Fruit fly (Drosophila melanogaster) whole organism, embryonic: ENCODE results near the gene CG34268.

ENCODE experiments used
- CG10543 ChIP-seq: fragments of 200-800 bp; sonication (Bioruptor generic); optimal IDR thresholded peaks from 3 replicates; lab custom pipeline; 2017; ENCODE audit warnings: missing biosample characterization, mild to moderate bottlenecking, missing genetic modification characterization, moderate library complexity
- CG11504 ChIP-seq: fragments of 200-800 bp; sonication (Bioruptor generic); optimal IDR thresholded peaks from 3 replicates; lab custom pipeline; 2019; ENCODE audit warnings: missing biosample characterization, mild to moderate bottlenecking, missing genetic modification characterization, moderate library complexity
- CG11695 ChIP-seq: fragments of 200-800 bp; sonication (Bioruptor generic); IDR thresholded peaks from 3 replicates; pipeline ENCODE4 v1.3.6; 2022; ENCODE audit warnings: missing biosample characterization, missing genetic modification characterization
- CG12769 ChIP-seq: fragments of 200-800 bp; sonication (Bioruptor generic); optimal IDR thresholded peaks from 2 replicates; lab custom pipeline; 2019; ENCODE audit warnings: missing biosample characterization, mild to moderate bottlenecking, missing genetic modification characterization, moderate library complexity
- CG15269 ChIP-seq: fragments of 200-800 bp; sonication (Bioruptor generic); optimal IDR thresholded peaks from 2 replicates; lab custom pipeline; 2018; ENCODE audit warnings: missing biosample characterization, mild to moderate bottlenecking, missing genetic modification characterization, moderate library complexity
- CG2120 ChIP-seq: fragments of 200-800 bp; sonication (Bioruptor generic); optimal IDR thresholded peaks from 3 replicates; lab custom pipeline; 2016; ENCODE audit warnings: missing biosample characterization, missing genetic modification characterization
- CG2678 ChIP-seq: fragments of 200-800 bp; sonication (Bioruptor generic); optimal IDR thresholded peaks from 3 replicates; lab custom pipeline; 2019; ENCODE audit warnings: missing biosample characterization, mild to moderate bottlenecking, missing genetic modification characterization, moderate library complexity
- CG2875 ChIP-seq: fragments of 200-800 bp; sonication (Bioruptor generic); optimal IDR thresholded peaks from 2 replicates; lab custom pipeline; 2017; ENCODE audit warnings: missing biosample characterization, mild to moderate bottlenecking, missing genetic modification characterization, missing genetic modification reagents
- CG31365 ChIP-seq: fragments of 200-800 bp; sonication (Bioruptor generic); optimal IDR thresholded peaks from 2 replicates; lab custom pipeline; 2018; ENCODE audit warnings: missing biosample characterization, mild to moderate bottlenecking, missing genetic modification characterization
- CG6175 ChIP-seq: fragments of 200-800 bp; sonication (Bioruptor generic); IDR thresholded peaks from 3 replicates; pipeline ENCODE4 v1.3.6; 2022; ENCODE audit warnings: missing biosample characterization, missing genetic modification characterization
- CoRest ChIP-seq: fragments of 200-800 bp; sonication (Bioruptor generic); optimal IDR thresholded peaks from 3 replicates; lab custom pipeline; 2018; ENCODE audit warnings: missing biosample characterization, mild to moderate bottlenecking, missing genetic modification characterization, moderate library complexity
- D19A ChIP-seq: fragments of 200-800 bp; optimal IDR thresholded peaks from 3 replicates; lab custom pipeline; 2019; ENCODE audit warnings: missing biosample characterization, mild to moderate bottlenecking, missing genetic modification characterization, moderate library complexity
- D19B ChIP-seq: fragments of 200-800 bp; sonication (Bioruptor generic); optimal IDR thresholded peaks from 2 replicates; lab custom pipeline; 2017; ENCODE audit warnings: missing biosample characterization, mild to moderate bottlenecking, missing genetic modification characterization
- Eip74EF ChIP-seq, 2 experiments: fragments of 200-800 bp in 1 of 2; fragments of >200 bp in 1 of 2; sonication (Bioruptor generic) in 1 of 2; optimal IDR thresholded peaks; 2 replicates each; lab custom pipeline; 2017 to 2019; ENCODE audit warnings: missing biosample characterization in 2 of 2, missing genetic modification characterization in 2 of 2, mild to moderate bottlenecking in 1 of 2, moderate library complexity in 1 of 2
- Hmr ChIP-seq: fragments of 200-800 bp; sonication (Bioruptor generic); optimal IDR thresholded peaks from 3 replicates; lab custom pipeline; 2017; ENCODE audit warnings: mild to moderate bottlenecking, missing biosample characterization, missing genetic modification reagents, missing genetic modification characterization
- Hr51 ChIP-seq, 2 experiments: fragments of 200-800 bp; sonication (Bioruptor generic); optimal IDR thresholded peaks; 2 replicates in 1 of 2; 3 replicates in 1 of 2; lab custom pipeline; 2016 to 2018; ENCODE audit warnings: missing biosample characterization in 2 of 2, missing genetic modification characterization in 2 of 2, mild to moderate bottlenecking in 1 of 2, moderate library complexity in 1 of 2
- Med ChIP-seq: fragments of 200-800 bp; sonication (Bioruptor generic); peaks from one replicate; lab custom pipeline; 2016; ENCODE audit warnings: missing biosample characterization, missing genetic modification characterization, mild to moderate bottlenecking, inconsistent platforms, moderate library complexity
- Mrtf ChIP-seq: fragments of 200-800 bp; sonication (Bioruptor generic); IDR thresholded peaks from 3 replicates; pipeline ENCODE4 v1.3.6; 2022; ENCODE audit warnings: missing biosample characterization, missing genetic modification characterization
- NC2α ChIP-seq: fragments of 200-800 bp; sonication (Bioruptor generic); optimal IDR thresholded peaks from 2 replicates; lab custom pipeline; 2016; ENCODE audit warnings: missing biosample characterization, missing genetic modification characterization
- Pdp1 ChIP-seq, 2 experiments: fragments of 200-800 bp; sonication (Bioruptor generic); optimal IDR thresholded peaks; 3 replicates each; lab custom pipeline; 2016; ENCODE audit warnings: missing biosample characterization in 2 of 2, missing genetic modification characterization in 2 of 2, mild to moderate bottlenecking in 1 of 2, moderate library complexity in 1 of 2
- Ssrp ChIP-seq: fragments of 200-800 bp; sonication (Bioruptor generic); optimal IDR thresholded peaks from 2 replicates; lab custom pipeline; 2018; ENCODE audit warnings: missing biosample characterization, mild to moderate bottlenecking, missing genetic modification characterization, moderate library complexity
- Stat92E ChIP-seq, 3 experiments: fragments of >200 bp in 2 of 3; fragments of 200-800 bp in 1 of 3; sonication (Bioruptor generic) in 1 of 3; optimal IDR thresholded peaks; 2 replicates each; lab custom pipeline; 2017 to 2019; ENCODE audit warnings: missing biosample characterization in 3 of 3, missing genetic modification characterization in 3 of 3, mild to moderate bottlenecking in 1 of 3, moderate library complexity in 1 of 3
- abd-A ChIP-seq: fragments of 200-800 bp; sonication (Bioruptor generic); optimal IDR thresholded peaks from 3 replicates; lab custom pipeline; 2019; ENCODE audit warnings: missing biosample characterization, mild to moderate bottlenecking, missing genetic modification characterization, moderate library complexity
- chinmo ChIP-seq: fragments of 200-800 bp; sonication (Bioruptor generic); IDR thresholded peaks from 4 replicates; pipeline ENCODE4 v1.3.6; 2022; ENCODE audit warnings: missing biosample characterization, missing genetic modification characterization; ENCODE audit not compliant: partially characterized antibody
- crp ChIP-seq, 2 experiments: fragments of 200-800 bp; sonication (Bioruptor generic); optimal IDR thresholded peaks; 2 replicates in 1 of 2; 3 replicates in 1 of 2; lab custom pipeline; 2017; ENCODE audit warnings: missing biosample characterization in 2 of 2, missing genetic modification characterization in 2 of 2, mild to moderate bottlenecking in 1 of 2, moderate library complexity in 1 of 2
- dimm ChIP-seq: fragments of 200-800 bp; sonication (Bioruptor generic); IDR thresholded peaks from 2 replicates; pipeline ENCODE4 v1.3.6; 2022; ENCODE audit warnings: missing biosample characterization, missing genetic modification characterization
- ftz-f1 ChIP-seq: fragments of 200-800 bp; sonication (Bioruptor generic); optimal IDR thresholded peaks from 2 replicates; lab custom pipeline; 2016; ENCODE audit warnings: missing biosample characterization, missing genetic modification characterization
- grn ChIP-seq: fragments of 200-800 bp; sonication (Bioruptor generic); optimal IDR thresholded peaks from 3 replicates; lab custom pipeline; 2017; ENCODE audit warnings: missing biosample characterization, missing genetic modification characterization
- gro ChIP-seq: fragments of 200-800 bp; sonication (Bioruptor generic); optimal IDR thresholded peaks from 2 replicates; lab custom pipeline; 2016; ENCODE audit warnings: missing biosample characterization, missing genetic modification characterization
- kni ChIP-seq: fragments of 200-800 bp; sonication (Bioruptor generic); optimal IDR thresholded peaks from 3 replicates; lab custom pipeline; 2017; ENCODE audit warnings: mild to moderate bottlenecking, missing biosample characterization, missing genetic modification reagents, missing genetic modification characterization
- lilli ChIP-seq: fragments of 200-800 bp; sonication (Bioruptor generic); optimal IDR thresholded peaks from 3 replicates; lab custom pipeline; 2016; ENCODE audit warnings: missing biosample characterization, missing genetic modification characterization
- pho ChIP-seq: fragments of 200-800 bp; sonication (Bioruptor generic); optimal IDR thresholded peaks from 2 replicates; lab custom pipeline; 2016; ENCODE audit warnings: missing biosample characterization, missing genetic modification characterization
- rib ChIP-seq: fragments of 200-800 bp; sonication (Bioruptor generic); IDR thresholded peaks from 2 replicates; pipeline ENCODE4 v1.3.6; 2022; ENCODE audit warnings: missing biosample characterization, missing genetic modification characterization
- row ChIP-seq: fragments of 200-800 bp; sonication (Bioruptor generic); IDR thresholded peaks from 3 replicates; pipeline ENCODE4 v1.3.6; 2022; ENCODE audit warnings: missing biosample characterization, missing genetic modification characterization
- sd ChIP-seq: fragments of 200-800 bp; sonication (Bioruptor generic); optimal IDR thresholded peaks from 3 replicates; lab custom pipeline; 2018; ENCODE audit warnings: missing biosample characterization, mild to moderate bottlenecking, missing genetic modification characterization, moderate library complexity
- sr ChIP-seq: fragments of 200-800 bp; sonication (Bioruptor generic); IDR thresholded peaks from 3 replicates; pipeline ENCODE4 v1.3.6; 2022; ENCODE audit warnings: missing biosample characterization, missing genetic modification characterization
- ssp ChIP-seq: fragments of 200-800 bp; sonication (Bioruptor generic); IDR thresholded peaks from 2 replicates; pipeline ENCODE4 v1.3.6; 2022; ENCODE audit warnings: missing biosample characterization, missing genetic modification characterization
- tup ChIP-seq: fragments of 200-800 bp; sonication (Bioruptor generic); optimal IDR thresholded peaks from 2 replicates; lab custom pipeline; 2016; ENCODE audit warnings: missing biosample characterization, mild to moderate bottlenecking, missing genetic modification characterization, moderate library complexity

CG34268 gene

dm6 chr3L:500351-501015 is at the start of gene CG34268, which contains the start of gene CG34267:
TSS of gene CG34268 (plus strand) at chr3L:500965.
TSS of gene CG34267 (minus strand) at chr3L:500451.
- TF ChIP-seq chinmo (GFP tag; lab: Robert Waterston, UW) (0 out of 4 replicates have a peak, but pooled peaks have one; percentile 32), CoRest (tag; lab: Kevin White, UChicago) (no peak)

- TF ChIP-seq CG31365 (tag; lab: Kevin White, UChicago) (no peak), CG6175 (GFP tag; lab: Robert Waterston, UW) (no peak), tup (GFP tag; lab: Kevin White, UChicago) (no peak), CG15269 (tag; lab: Kevin White, UChicago) (peak; percentile 6), CG12769 (tag; lab: Kevin White, UChicago) (peak; percentile 84), crp (GFP tag; optimal IDR thresholded peaks at IDR 0.05; lab: Kevin White, UChicago) (peak in 1 of 2 experiments; percentile 2), abd-A (tag; lab: Kevin White, UChicago) (peak; percentile 81), CG11504 (tag; lab: Kevin White, UChicago) (no peak), Hr51 (GFP tag; optimal IDR thresholded peaks at IDR 0.05; lab: Kevin White, UChicago) (peak in 1 of 2 experiments; percentile 4), sr (GFP tag; lab: Robert Waterston, UW) (peak; percentile 97), CG11695 (GFP tag; lab: Robert Waterston, UW) (peak; percentile 21; the same call in 1 of the 3 replicates), lilli (GFP tag; lab: Kevin White, UChicago) (peak; percentile 12), D19B (no peak), Hmr (GFP tag; lab: Kevin White, UChicago) (peak; percentile 14), CG2875 (GFP tag; lab: Kevin White, UChicago) (no peak), row (GFP tag; lab: Robert Waterston, UW) (peak; percentile 32; the same call in 2 of the 3 replicates), Pdp1 (GFP tag; optimal IDR thresholded peaks at IDR 0.05; lab: Kevin White, UChicago) (peak in 1 of 2 experiments; percentile 61), dimm (GFP tag; lab: Robert Waterston, UW) (peak; percentile 24; the same call in 1 of the 2 replicates), CG2678 (tag; lab: Kevin White, UChicago) (no peak), CG10543 (GFP tag; lab: Kevin White, UChicago) (peak; percentile 56), rib (0 out of 2 replicates have a peak, but pooled peaks have one; percentile 48), sd (tag; lab: Kevin White, UChicago) (peak; percentile 97), CG2120 (GFP tag; lab: Kevin White, UChicago) (peak; percentile 32), ftz-f1 (GFP tag; lab: Kevin White, UChicago) (peak; percentile 86), ssp (no peak), Eip74EF (GFP tag; optimal IDR thresholded peaks at IDR 0.05; lab: Kevin White, UChicago) (peak in 1 of 2 experiments; percentile 43), Med (GFP tag; lab: Kevin White, UChicago) (peak; percentile 20), D19A (tag; lab: Kevin White, UChicago) (peak; percentile 76), gro (GFP tag; lab: Kevin White, UChicago) (peak; percentile 25)
These were observed 45.8 kb upstream of the CG34268 start for dm6 chr3L:454802-455579.

- TF ChIP-seq pho (GFP tag; lab: Kevin White, UChicago) (no peak), kni (GFP tag; lab: Kevin White, UChicago) (peak; percentile 43), Ssrp (tag; lab: Kevin White, UChicago) (no peak), NC2α (no peak), Mrtf (GFP tag; lab: Robert Waterston, UW) (no peak), Stat92E (GFP tag; optimal IDR thresholded peaks at IDR 0.05; lab: Kevin White, UChicago) (peak in 1 of 3 experiments; percentile 66), grn (GFP tag; lab: Kevin White, UChicago) (peak; percentile 58)
These were observed 44.4 kb upstream of the CG34268 start for dm6 chr3L:456378-456777.
